Fruit fly (Drosophila melanogaster) Kc167 (cell line): ENCODE results near the gene CG33252.

Experiments
- Myc ChIP-seq: fragments of >200 bp; optimal IDR thresholded peaks from 2 replicates; lab custom pipeline; 2017; ENCODE audit warnings: missing external identifiers
- Sin3A ChIP-seq: fragments of >200 bp; optimal IDR thresholded peaks from 2 replicates; lab custom pipeline; 2018; ENCODE audit warnings: missing external identifiers
- insv ChIP-seq: fragments of >200 bp; optimal IDR thresholded peaks from 3 replicates; lab custom pipeline; 2018; ENCODE audit warnings: missing external identifiers
- psq ChIP-seq: fragments of >200 bp; optimal IDR thresholded peaks from 2 replicates; lab custom pipeline; 2017; ENCODE audit warnings: missing external identifiers
- ttk ChIP-seq: sonication (Bioruptor generic); optimal IDR thresholded peaks from 2 replicates; lab custom pipeline; 2017; ENCODE audit warnings: missing external identifiers

dm6 chrX:16871808-16872207 lies 25.2 kb downstream of the CG33252 start:
- TF ChIP-seq psq (no peak), Myc (no peak), ttk (lab: Kevin White, UChicago) (no peak), insv (lab: Kevin White, UChicago) (no peak), Sin3A (lab: Kevin White, UChicago) (no peak)
